Worm (Caenorhabditis elegans) whole organism, L4 larva: ENCODE data around the gene syd-1.

Experiments
- D1046.2 ChIP-seq: fragments of 200-800 bp; sonication (Bioruptor generic); IDR thresholded peaks from 2 replicates; pipeline ENCODE4 v1.3.6; 2022; ENCODE audit warnings: missing genetic modification characterization, missing compliant biosample characterization
- ceh-82 ChIP-seq: sonication (generic microtip); optimal IDR thresholded peaks from 2 replicates; lab custom pipeline; 2017; ENCODE audit warnings: missing biosample characterization, missing genetic modification characterization
- ces-1 ChIP-seq: fragments of 150-350 bp; sonication (generic microtip); optimal IDR thresholded peaks from 4 replicates; lab custom pipeline; 2014; ENCODE audit warnings: missing biosample characterization, missing genetic modification reagents, missing genetic modification characterization
- mdl-1 ChIP-seq, 2 experiments: fragments of 150-350 bp in 1 of 2; sonication (generic microtip) in 1 of 2; optimal IDR thresholded peaks; 2 replicates each; lab custom pipeline; 2014 to 2017; ENCODE audit warnings: missing biosample characterization in 2 of 2, missing genetic modification characterization in 2 of 2
- nhr-28 ChIP-seq: fragments of 150-350 bp; optimal IDR thresholded peaks from 2 replicates; lab custom pipeline; 2014; ENCODE audit warnings: missing biosample characterization, missing genetic modification characterization
- sdz-12 ChIP-seq: fragments of 200-800 bp; sonication (Bioruptor generic); optimal IDR thresholded peaks from 2 replicates; lab custom pipeline; 2018; ENCODE audit warnings: mild to moderate bottlenecking, missing genetic modification characterization, missing compliant biosample characterization
- tag-97 ChIP-seq: fragments of 200-800 bp; sonication (Bioruptor generic); IDR thresholded peaks from 2 replicates; pipeline ENCODE4 v1.3.6; 2022; ENCODE audit warnings: missing genetic modification characterization, missing compliant biosample characterization
- unc-62 ChIP-seq, 3 experiments: fragments of 150-350 bp in 1 of 3; sonication (generic microtip); optimal IDR thresholded peaks in 2 of 3; peaks in 1 of 3; 1 replicate in 1 of 3; 2 replicates in 2 of 3; lab custom pipeline; 2014 to 2017; ENCODE audit warnings: missing biosample characterization in 3 of 3, missing genetic modification characterization in 3 of 3, missing genetic modification reagents in 3 of 3, missing genotype in 1 of 3
- vab-7 ChIP-seq: fragments of 200-800 bp; sonication (Bioruptor generic); IDR thresholded peaks from 2 replicates; pipeline ENCODE4 v1.3.6; 2022; ENCODE audit warnings: missing genetic modification reagents, missing genetic modification characterization, missing compliant biosample characterization
- zag-1 ChIP-seq: fragments of 150-350 bp; optimal IDR thresholded peaks from 2 replicates; lab custom pipeline; 2014; ENCODE audit warnings: missing biosample characterization, missing genetic modification characterization

DNA sequence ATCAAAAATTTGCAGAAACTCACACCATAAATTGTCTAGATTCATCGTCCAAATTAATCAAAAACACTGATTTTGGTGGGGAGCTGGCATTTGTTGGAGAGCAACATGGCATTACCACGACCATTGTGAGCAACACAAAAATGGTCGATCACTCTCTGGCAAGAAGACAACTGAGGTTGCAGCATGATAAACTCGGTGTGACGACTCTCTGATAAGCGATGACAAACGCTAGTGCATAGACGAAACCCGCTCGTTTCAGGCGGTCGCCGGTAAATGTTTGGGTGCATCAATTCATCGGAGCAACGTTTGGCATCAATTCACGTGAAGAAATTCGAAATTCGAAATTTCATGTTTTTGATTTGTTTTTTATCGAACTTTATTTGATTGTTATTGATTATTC is 44.3 kb upstream of the syd-1 start:
- TF ChIP-seq ces-1 (GFP tag; lab: Kevin White, UChicago) = no peak
- peak; percentile 10 for TF ChIP-seq nhr-28 (tag; lab: Kevin White, UChicago)
- no peak for TF ChIP-seq mdl-1 (tag; optimal IDR thresholded peaks at IDR 0.05; lab: Kevin White, UChicago)
- TF ChIP-seq D1046.2 = 0 out of 2 replicates have a peak, but pooled peaks have one; percentile 34
- no peak for TF ChIP-seq unc-62 (GFP tag; optimal IDR thresholded peaks at IDR 0.05 in 1 of 2; lab: Kevin White, UChicago)
- TF ChIP-seq unc-62 (tag; optimal IDR thresholded peaks at IDR 0.05; lab: Kevin White, UChicago) = no peak
- no peak for TF ChIP-seq ceh-82
- no peak for TF ChIP-seq tag-97 (GFP tag; lab: Robert Waterston, UW)
- no peak for TF ChIP-seq sdz-12 (GFP tag; lab: Kevin White, UChicago)
- TF ChIP-seq vab-7 (GFP tag; lab: Robert Waterston, UW) = no peak
- TF ChIP-seq zag-1 (tag; lab: Kevin White, UChicago) = no peak
